Worm (Caenorhabditis elegans): ENCODE measurements around the gene F46F3.3.

DNA sequence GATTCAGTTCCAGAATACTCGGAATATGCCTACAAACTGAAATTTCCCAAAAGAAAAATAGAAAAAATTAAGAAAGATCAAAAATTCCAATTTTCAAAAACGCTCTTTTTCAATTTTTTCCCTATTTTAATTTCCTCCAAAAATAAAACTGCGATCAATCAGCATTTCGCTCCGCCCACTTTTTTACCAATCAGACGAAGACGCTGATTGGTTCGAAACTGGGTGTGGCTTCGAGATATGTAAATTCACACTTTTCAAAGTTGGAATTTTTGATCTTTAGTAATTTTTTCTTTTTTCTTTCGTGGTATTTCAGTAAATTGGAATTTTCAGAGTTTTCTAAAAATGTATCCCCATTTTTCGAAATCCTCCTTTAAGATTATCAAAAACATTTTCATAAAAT is 9.8 kb downstream of the F46F3.3 start:
- TF ChIP-seq swsn-7 (tag; optimal IDR thresholded peaks at IDR 0.05) (no peak), elt-3 (tag; optimal IDR thresholded peaks at IDR 0.05) (no peak), mab-9 (GFP tag; IDR thresholded peaks at IDR 0.05) (no peak), unc-86 (tag; optimal IDR thresholded peaks at IDR 0.05) (no peak), aly-2 (tag; optimal IDR thresholded peaks at IDR 0.05) (no peak), nhr-77 (tag; optimal IDR thresholded peaks at IDR 0.05) (no peak), lin-13 (GFP tag; optimal IDR thresholded peaks at IDR 0.05) (no peak), dpl-1 (GFP tag; optimal IDR thresholded peaks at IDR 0.05) (no peak), pag-3 (tag; optimal IDR thresholded peaks at IDR 0.05; ENCODE audit: borderline replicate concordance, insufficient read depth) (no peak), pqm-1 (tag; optimal IDR thresholded peaks at IDR 0.05) (no peak), lsy-2 (tag; optimal IDR thresholded peaks at IDR 0.05) (no peak), snu-23 (GFP tag; optimal IDR thresholded peaks at IDR 0.05) (no peak)
